Worm (Caenorhabditis elegans) whole organism, L4 larva: ENCODE data around the gene B0244.10.

ENCODE experiments used
- F26F4.8 ChIP-seq: fragments of 200-800 bp; sonication (Bioruptor generic); conservative IDR thresholded peaks from 2 replicates; pipeline ENCODE4 v1.3.6; 2022; ENCODE audit warnings: missing genetic modification characterization, missing compliant biosample characterization
- R02D3.7 ChIP-seq: fragments of 150-350 bp; sonication (generic microtip); optimal IDR thresholded peaks from 3 replicates; lab custom pipeline; 2014; ENCODE audit warnings: missing biosample characterization, missing genetic modification characterization
- T20F7.1 ChIP-seq: fragments of 200-800 bp; sonication (Bioruptor generic); optimal IDR thresholded peaks from 2 replicates; lab custom pipeline; 2018; ENCODE audit warnings: mild to moderate bottlenecking, missing genetic modification characterization, missing compliant biosample characterization
- Y105C5A.15 ChIP-seq: fragments of 200-800 bp; sonication (Bioruptor generic); IDR thresholded peaks from 2 replicates; pipeline ENCODE4 v1.3.6; 2022; ENCODE audit warnings: missing genetic modification characterization, missing compliant biosample characterization
- Y48G9A.11 ChIP-seq: fragments of 200-800 bp; sonication (Bioruptor generic); IDR thresholded peaks from 2 replicates; pipeline ENCODE4 v1.3.6; 2022; ENCODE audit warnings: missing genetic modification reagents, missing genetic modification characterization, missing compliant biosample characterization
- Y75B8A.6 ChIP-seq: fragments of 200-800 bp; sonication (Bioruptor generic); IDR thresholded peaks from 2 replicates; pipeline ENCODE4 v1.3.6; 2022; ENCODE audit warnings: missing genetic modification reagents, missing genetic modification characterization, missing compliant biosample characterization
- aly-2 ChIP-seq: sonication (generic microtip); optimal IDR thresholded peaks from 2 replicates; lab custom pipeline; 2018; ENCODE audit warnings: missing biosample characterization, missing genetic modification characterization
- arid-1 ChIP-seq: fragments of 200-800 bp; sonication (Bioruptor generic); conservative IDR thresholded peaks from 2 replicates; pipeline ENCODE4 v1.3.6; 2022; ENCODE audit warnings: missing genetic modification reagents, missing genetic modification characterization, missing compliant biosample characterization
- attf-4 ChIP-seq: sonication (generic microtip); optimal IDR thresholded peaks from 3 replicates; lab custom pipeline; 2017; ENCODE audit warnings: missing biosample characterization, missing genetic modification characterization
- ceh-44 ChIP-seq: fragments of 200-800 bp; sonication (Bioruptor generic); IDR thresholded peaks from 2 replicates; pipeline ENCODE4 v1.3.6; 2022; ENCODE audit warnings: missing genetic modification reagents, missing genetic modification characterization, missing compliant biosample characterization
- ceh-82 ChIP-seq: sonication (generic microtip); optimal IDR thresholded peaks from 2 replicates; lab custom pipeline; 2017; ENCODE audit warnings: missing biosample characterization, missing genetic modification characterization
- ctbp-1 ChIP-seq: fragments of 200-800 bp; sonication (Bioruptor generic); IDR thresholded peaks from 2 replicates; pipeline ENCODE4 v1.3.6; 2022; ENCODE audit warnings: missing genetic modification reagents, missing genetic modification characterization, missing compliant biosample characterization
- daf-16 ChIP-seq, 3 experiments: sonication (generic microtip); optimal IDR thresholded peaks; 2 replicates each; lab custom pipeline; 2016 to 2017; ENCODE audit warnings: missing genetic modification characterization in 3 of 3, missing genetic modification reagents in 3 of 3, mild to moderate bottlenecking in 2 of 3, missing compliant biosample characterization in 2 of 3, missing biosample characterization in 1 of 3, moderate library complexity in 1 of 3
- daf-8 ChIP-seq: fragments of 200-800 bp; sonication (Bioruptor generic); IDR thresholded peaks from 2 replicates; pipeline ENCODE4 v1.3.6; 2022; ENCODE audit warnings: missing genetic modification characterization, missing compliant biosample characterization
- dpl-1 ChIP-seq: fragments of 150-350 bp; optimal IDR thresholded peaks from 2 replicates; lab custom pipeline; 2014; ENCODE audit warnings: missing biosample characterization, missing genetic modification reagents, missing genetic modification characterization
- duxl-1 ChIP-seq: sonication (generic microtip); optimal IDR thresholded peaks from 2 replicates; lab custom pipeline; 2016; ENCODE audit warnings: mild to moderate bottlenecking, missing genetic modification characterization, moderate library complexity, missing compliant biosample characterization; ENCODE audit not compliant: poor library complexity
- egl-43 ChIP-seq: fragments of 200-800 bp; sonication (Bioruptor generic); IDR thresholded peaks from 2 replicates; pipeline ENCODE4 v1.3.6; 2022; ENCODE audit warnings: missing genetic modification reagents, missing genetic modification characterization, missing compliant biosample characterization
- hlh-11 ChIP-seq: fragments of 200-800 bp; sonication (Bioruptor generic); optimal IDR thresholded peaks from 2 replicates; lab custom pipeline; 2018; ENCODE audit warnings: mild to moderate bottlenecking, missing genetic modification characterization, missing compliant biosample characterization
- hlh-30 ChIP-seq: sonication (generic microtip); optimal IDR thresholded peaks from 2 replicates; lab custom pipeline; 2017; ENCODE audit warnings: antibody characterized with exemption, mild to moderate bottlenecking, missing genetic modification characterization, missing compliant biosample characterization; ENCODE audit not compliant: insufficient read depth
- lim-7 ChIP-seq: fragments of 200-800 bp; sonication (Bioruptor generic); IDR thresholded peaks from 2 replicates; pipeline ENCODE4 v1.3.6; 2022; ENCODE audit warnings: missing genetic modification characterization, missing compliant biosample characterization
- lin-15B ChIP-seq: fragments of 150-350 bp; sonication (generic microtip); optimal IDR thresholded peaks from 3 replicates; lab custom pipeline; 2014; ENCODE audit warnings: missing biosample characterization, missing genetic modification characterization
- lin-29 ChIP-seq: fragments of 200-800 bp; sonication (Bioruptor generic); IDR thresholded peaks from 2 replicates; pipeline ENCODE4 v1.3.6; 2022; ENCODE audit warnings: missing genetic modification reagents, missing genetic modification characterization, missing compliant biosample characterization
- madf-9 ChIP-seq: fragments of 200-800 bp; sonication (Bioruptor generic); conservative IDR thresholded peaks from 2 replicates; pipeline ENCODE4 v1.3.6; 2022; ENCODE audit warnings: missing genetic modification reagents, missing genetic modification characterization, missing compliant biosample characterization
- mep-1 ChIP-seq: fragments of 150-350 bp; sonication (generic microtip); optimal IDR thresholded peaks from 3 replicates; lab custom pipeline; 2014; ENCODE audit warnings: missing biosample characterization, missing genetic modification characterization
- mes-2 ChIP-seq: sonication (generic microtip); optimal IDR thresholded peaks from 2 replicates; lab custom pipeline; 2016; ENCODE audit warnings: missing genotype, mild to moderate bottlenecking, missing genetic modification characterization, missing compliant biosample characterization; ENCODE audit not compliant: poor library complexity, severe bottlenecking
- nhr-102 ChIP-seq: sonication (generic microtip); optimal IDR thresholded peaks from 2 replicates; lab custom pipeline; 2016; ENCODE audit warnings: mild to moderate bottlenecking, missing genetic modification characterization, moderate library complexity, missing compliant biosample characterization
- nhr-11 ChIP-seq: fragments of 150-350 bp; optimal IDR thresholded peaks from 2 replicates; lab custom pipeline; 2014; ENCODE audit warnings: missing biosample characterization, missing genetic modification characterization
- nhr-42 ChIP-seq: fragments of 200-800 bp; sonication (Bioruptor generic); IDR thresholded peaks from 2 replicates; pipeline ENCODE4 v1.3.6; 2022; ENCODE audit warnings: missing genetic modification characterization, missing compliant biosample characterization
- nhr-6 ChIP-seq: fragments of 150-350 bp; optimal IDR thresholded peaks from 2 replicates; lab custom pipeline; 2014; ENCODE audit warnings: missing biosample characterization, missing genetic modification characterization
- nhr-76 ChIP-seq: fragments of 150-350 bp; optimal IDR thresholded peaks from 2 replicates; lab custom pipeline; 2014; ENCODE audit warnings: missing biosample characterization, missing genetic modification characterization
- nhr-77 ChIP-seq: fragments of 150-350 bp; optimal IDR thresholded peaks from 2 replicates; lab custom pipeline; 2014; ENCODE audit warnings: missing biosample characterization, missing genetic modification characterization
- pha-4 ChIP-seq, 2 experiments: fragments of 150-350 bp in 1 of 2; fragments of 200-800 bp in 1 of 2; sonication (Bioruptor generic) in 1 of 2; IDR thresholded peaks in 1 of 2; optimal IDR thresholded peaks in 1 of 2; 2 replicates each; pipeline versions ENCODE4 v1.3.6 to Lab custom; 2014 to 2022; ENCODE audit warnings: missing genetic modification characterization in 2 of 2, missing genetic modification reagents in 2 of 2, missing biosample characterization in 1 of 2, missing compliant biosample characterization in 1 of 2
- php-3 ChIP-seq: fragments of 200-800 bp; sonication (Bioruptor generic); IDR thresholded peaks from 2 replicates; pipeline ENCODE4 v1.3.6; 2022; ENCODE audit warnings: missing genetic modification reagents, missing genetic modification characterization, missing compliant biosample characterization
- saeg-2 ChIP-seq: fragments of 200-800 bp; sonication (Bioruptor generic); IDR thresholded peaks from 2 replicates; pipeline ENCODE4 v1.3.6; 2022; ENCODE audit warnings: missing genetic modification reagents, missing genetic modification characterization, missing compliant biosample characterization
- sdz-12 ChIP-seq: fragments of 200-800 bp; sonication (Bioruptor generic); optimal IDR thresholded peaks from 2 replicates; lab custom pipeline; 2018; ENCODE audit warnings: mild to moderate bottlenecking, missing genetic modification characterization, missing compliant biosample characterization
- snpc-4 ChIP-seq: fragments of 150-350 bp; optimal IDR thresholded peaks from 2 replicates; lab custom pipeline; 2014; ENCODE audit warnings: missing biosample characterization, missing genetic modification characterization
- tag-97 ChIP-seq: fragments of 200-800 bp; sonication (Bioruptor generic); IDR thresholded peaks from 2 replicates; pipeline ENCODE4 v1.3.6; 2022; ENCODE audit warnings: missing genetic modification characterization, missing compliant biosample characterization
- unc-62 ChIP-seq, 3 experiments: fragments of 150-350 bp in 1 of 3; sonication (generic microtip); optimal IDR thresholded peaks in 2 of 3; peaks in 1 of 3; 1 replicate in 1 of 3; 2 replicates in 2 of 3; lab custom pipeline; 2014 to 2017; ENCODE audit warnings: missing biosample characterization in 3 of 3, missing genetic modification characterization in 3 of 3, missing genetic modification reagents in 3 of 3, missing genotype in 1 of 3
- zfp-2 ChIP-seq: sonication (generic microtip); optimal IDR thresholded peaks from 2 replicates; lab custom pipeline; 2016; ENCODE audit warnings: mild to moderate bottlenecking, missing genetic modification characterization, missing compliant biosample characterization
- ztf-7 ChIP-seq: fragments of 150-350 bp; optimal IDR thresholded peaks from 2 replicates; lab custom pipeline; 2014; ENCODE audit warnings: missing biosample characterization, missing genetic modification characterization

Gene B0244.10

DNA sequence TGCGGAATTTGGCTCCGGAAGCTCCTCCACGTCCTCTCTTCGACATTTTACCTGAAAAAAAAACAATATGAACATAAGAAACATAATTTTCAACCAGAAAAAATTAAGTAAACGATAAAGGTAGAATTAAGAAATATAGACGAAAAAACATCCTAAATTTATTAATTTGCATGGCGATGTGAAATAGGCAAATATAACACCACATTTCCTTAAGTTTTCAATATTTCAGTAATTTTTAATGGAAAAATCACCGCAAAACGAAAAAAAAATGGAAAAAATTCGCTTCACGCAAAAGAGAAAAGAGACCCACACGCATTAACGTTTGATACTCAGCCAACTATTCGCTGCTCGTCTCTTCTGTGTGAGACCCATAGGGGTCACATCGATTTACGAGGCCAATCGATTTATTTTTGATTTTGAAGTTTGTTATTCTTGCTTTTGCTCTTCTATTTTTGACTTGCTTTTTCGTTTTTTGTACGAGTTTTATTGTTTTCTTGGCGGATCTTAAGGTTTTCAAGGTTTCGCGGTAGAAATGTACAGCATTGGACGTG is 28.8 kb upstream of the B0244.10 start, which contains the start of gene rpl-23 (continued):
- TF ChIP-seq attf-4 (tag; lab: Kevin White, UChicago) (no peak), snpc-4 (no peak), arid-1 (GFP tag; lab: Robert Waterston, UW) (peak; percentile 74; the same call in 1 of the 2 replicates), daf-8 (no peak), ceh-44 (GFP tag; lab: Robert Waterston, UW) (peak; percentile 40; the same call in 1 of the 2 replicates), pha-4 (GFP tag; IDR thresholded peaks at IDR 0.05; lab: Robert Waterston, UW) (peak; percentile 64; the same call in 1 of the 2 replicates), pha-4 (tag; optimal IDR thresholded peaks at IDR 0.05; lab: Kevin White, UChicago) (peak; percentile 98), php-3 (no peak), lin-29 (GFP tag; lab: Robert Waterston, UW) (no peak), Y75B8A.6 (GFP tag; lab: Robert Waterston, UW) (no peak), nhr-42 (GFP tag; lab: Robert Waterston, UW) (no peak)

DNA sequence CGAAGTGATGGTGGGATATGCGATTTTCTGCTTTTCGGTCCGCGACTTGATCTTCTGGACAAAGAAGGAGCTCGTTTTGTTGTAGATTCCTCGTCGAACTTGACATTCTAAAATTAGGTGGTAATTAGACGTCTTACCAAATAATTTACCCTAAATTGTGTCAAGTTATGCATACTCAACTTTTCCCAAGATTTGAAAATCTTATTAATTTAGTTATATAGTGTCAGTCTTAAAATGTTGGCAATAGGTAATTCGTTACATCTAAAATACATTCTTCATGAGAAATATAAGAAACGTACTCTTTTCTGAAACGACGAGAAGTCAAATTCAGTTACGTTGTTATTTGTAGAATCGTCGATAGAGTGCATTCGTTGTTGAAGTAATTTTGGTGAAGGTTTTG is 27.4 kb upstream of the B0244.10 start:
- TF ChIP-seq dpl-1 (GFP tag; lab: Kevin White, UChicago) (no peak), nhr-76 (tag; lab: Kevin White, UChicago) (no peak)

DNA sequence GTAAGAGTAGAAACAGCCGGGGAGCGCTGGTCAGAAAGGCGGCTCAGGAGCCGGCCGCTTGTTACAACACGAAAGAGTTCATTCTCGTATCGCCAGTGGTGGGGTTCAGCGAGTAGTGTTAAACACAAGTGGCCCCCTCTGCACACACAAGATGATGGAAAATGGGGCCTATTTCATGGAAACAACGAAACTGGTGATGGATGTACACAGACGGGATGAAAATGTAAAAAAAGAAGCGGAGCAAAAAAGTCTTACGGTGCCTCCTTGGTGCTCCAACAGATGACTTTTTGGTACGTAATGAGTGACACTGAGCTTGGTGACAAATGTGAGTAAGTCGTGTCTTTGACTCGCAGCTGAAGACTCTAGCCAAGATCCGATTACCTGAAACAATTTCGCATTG is 26.9 kb upstream of the B0244.10 start:
- peak; percentile 27 for TF ChIP-seq nhr-11 (tag; lab: Kevin White, UChicago)
- TF ChIP-seq aly-2, result no peak
- 0 out of 2 replicates have a peak, but pooled peaks have one; percentile 17 for TF ChIP-seq ctbp-1 (GFP tag; lab: Robert Waterston, UW)
- peak; percentile 1 for TF ChIP-seq mes-2 (tag; lab: Kevin White, UChicago)
- peak in 1 of 2 experiments; percentile 5 for TF ChIP-seq daf-16 (GFP tag; optimal IDR thresholded peaks at IDR 0.05; lab: Kevin White, UChicago)
- no peak for TF ChIP-seq daf-16 (tag; optimal IDR thresholded peaks at IDR 0.05; lab: Kevin White, UChicago)
- TF ChIP-seq unc-62 (GFP tag; optimal IDR thresholded peaks at IDR 0.05 in 1 of 2; lab: Kevin White, UChicago), result no peak
- TF ChIP-seq unc-62 (tag; optimal IDR thresholded peaks at IDR 0.05; lab: Kevin White, UChicago), result no peak
- no peak for TF ChIP-seq Y48G9A.11 (GFP tag; lab: Robert Waterston, UW)
- TF ChIP-seq nhr-102 (tag; lab: Kevin White, UChicago), result no peak
- TF ChIP-seq mep-1 (tag; lab: Kevin White, UChicago), result no peak
- no peak for TF ChIP-seq lin-15B (tag; lab: Kevin White, UChicago)
- 0 out of 2 replicates have a peak, but pooled peaks have one; percentile 29 for TF ChIP-seq egl-43
- TF ChIP-seq saeg-2 (GFP tag; lab: Robert Waterston, UW), result no peak
- TF ChIP-seq ztf-7 (tag; lab: Kevin White, UChicago), result no peak
- no peak for TF ChIP-seq nhr-77
- TF ChIP-seq F26F4.8, result 0 out of 2 replicates have a peak, but pooled peaks have one; percentile 5
- TF ChIP-seq ceh-82 (tag; lab: Kevin White, UChicago), result no peak
- TF ChIP-seq zfp-2 (tag; lab: Kevin White, UChicago), result no peak
- peak; percentile 30 for TF ChIP-seq hlh-11
- TF ChIP-seq duxl-1 (tag; lab: Kevin White, UChicago), result no peak
- no peak for TF ChIP-seq tag-97
- TF ChIP-seq, all 104 proteins: peak for 7

DNA sequence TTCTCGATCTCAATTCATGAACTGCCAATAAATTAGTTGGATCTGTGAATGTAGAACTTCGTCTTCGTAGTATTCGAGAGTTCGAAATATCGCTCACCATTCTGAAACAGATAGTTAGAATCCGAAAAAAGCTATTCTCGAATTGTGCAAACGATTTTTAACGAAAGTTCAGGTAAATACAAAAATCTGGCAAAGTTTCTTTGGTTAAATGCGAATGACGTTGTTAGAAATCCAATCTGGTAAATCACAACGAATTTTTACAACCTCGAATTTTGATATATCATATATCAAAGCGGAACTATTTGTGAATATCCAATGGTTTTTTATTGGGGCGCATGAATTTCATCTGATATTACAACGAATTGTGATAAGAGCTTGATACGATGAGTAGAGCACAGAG is 25.7 kb upstream of the B0244.10 start, which contains the start of gene hpo-28:
Gene hpo-28, minus strand, starts transcription at position 101 of the 400 bp plus-strand sequence.
- TF ChIP-seq R02D3.7, result no peak
- TF ChIP-seq saeg-2 (GFP tag; lab: Robert Waterston, UW), result no peak
- TF ChIP-seq madf-9 (GFP tag; lab: Robert Waterston, UW), result no peak
- no peak for TF ChIP-seq sdz-12 (GFP tag; lab: Kevin White, UChicago)
- TF ChIP-seq hlh-30 (tag; lab: Kevin White, UChicago), result no peak
- no peak for TF ChIP-seq Y105C5A.15 (GFP tag; lab: Robert Waterston, UW)
- no peak for TF ChIP-seq nhr-6 (tag; lab: Kevin White, UChicago)
- TF ChIP-seq T20F7.1 (GFP tag; lab: Kevin White, UChicago), result no peak
- TF ChIP-seq lim-7 (GFP tag; lab: Robert Waterston, UW), result no peak
- TF ChIP-seq, all 104 proteins: peak for 0
